Worm (Caenorhabditis elegans): Measurements from ENCODE around the gene F23D12.7.
A peak's percentile ranks its signal among the peaks of the same experiment; 100 is the strongest.

Gene F23D12.7

ce11 chrX:14478193-14478592 lies 24.6 kb upstream of the F23D12.7 start (continued):
- no peak for TF ChIP-seq pag-3 (tag; optimal IDR thresholded peaks at IDR 0.05; ENCODE audit: borderline replicate concordance, insufficient read depth)
- TF ChIP-seq nhr-19 (GFP tag; conservative IDR thresholded peaks at IDR 0.05): peak; percentile 20
- no peak for TF ChIP-seq isw-1 (GFP tag; IDR thresholded peaks at IDR 0.05)
- no peak for TF ChIP-seq zag-1 (tag; optimal IDR thresholded peaks at IDR 0.05)
- no peak for TF ChIP-seq Y116A8C.19 (tag; optimal IDR thresholded peaks at IDR 0.05; ENCODE audit: borderline replicate concordance)
- TF ChIP-seq ceh-88 (GFP tag; IDR thresholded peaks at IDR 0.05): no peak
- no peak for TF ChIP-seq vab-15 (tag; optimal IDR thresholded peaks at IDR 0.05)
- peak; percentile 26 for TF ChIP-seq nhr-20 (tag; optimal IDR thresholded peaks at IDR 0.05)
- no peak for TF ChIP-seq lin-39 (tag; optimal IDR thresholded peaks at IDR 0.05)
- peak; percentile 62 for TF ChIP-seq nhr-71 (tag; optimal IDR thresholded peaks at IDR 0.05)
- TF ChIP-seq ceh-8 (GFP tag; optimal IDR thresholded peaks at IDR 0.05): no peak
- no peak for TF ChIP-seq C04F5.9 (tag; optimal IDR thresholded peaks at IDR 0.05)
- TF ChIP-seq fkh-4 (tag; optimal IDR thresholded peaks at IDR 0.05; ENCODE audit: borderline replicate concordance): no peak
- TF ChIP-seq ces-1 (GFP tag; optimal IDR thresholded peaks at IDR 0.05): no peak
- peak; percentile 98 for TF ChIP-seq snpc-4 (tag; optimal IDR thresholded peaks at IDR 0.05)
- TF ChIP-seq mep-1 (tag; optimal IDR thresholded peaks at IDR 0.05): no peak
- peak; percentile 28 for TF ChIP-seq lir-3 (tag; optimal IDR thresholded peaks at IDR 0.05; ENCODE audit: poor library complexity)
- peak; percentile 64 for TF ChIP-seq sox-4 (tag; optimal IDR thresholded peaks at IDR 0.05)
- no peak for TF ChIP-seq alr-1 (tag; optimal IDR thresholded peaks at IDR 0.05; ENCODE audit: borderline replicate concordance)
- TF ChIP-seq hpl-2 (GFP tag; optimal IDR thresholded peaks at IDR 0.05): no peak
- TF ChIP-seq F16B12.6 (tag; optimal IDR thresholded peaks at IDR 0.05): no peak
- TF ChIP-seq fkh-8 (tag; optimal IDR thresholded peaks at IDR 0.05): peak; percentile 61
- TF ChIP-seq irx-1 (tag; optimal IDR thresholded peaks at IDR 0.05): no peak
- peak; percentile 90 for TF ChIP-seq egl-13 (tag; optimal IDR thresholded peaks at IDR 0.05)
- no peak for TF ChIP-seq ztf-4 (tag; optimal IDR thresholded peaks at IDR 0.05)
- no peak for TF ChIP-seq mdl-1 (tag; optimal IDR thresholded peaks at IDR 0.05)
- TF ChIP-seq ceh-82 (tag; optimal IDR thresholded peaks at IDR 0.05): peak; percentile 22 to 41 (median 34)
- no peak for TF ChIP-seq efl-1 (optimal IDR thresholded peaks at IDR 0.05)
- TF ChIP-seq efl-1 (GFP tag; optimal IDR thresholded peaks at IDR 0.05 in 1 of 2): no peak
- TF ChIP-seq lsy-2 (tag; optimal IDR thresholded peaks at IDR 0.05): peak; percentile 23 to 42
- no peak for TF ChIP-seq nhr-76 (tag; optimal IDR thresholded peaks at IDR 0.05)
- no peak for TF ChIP-seq rnt-1 (tag; optimal IDR thresholded peaks at IDR 0.05)
- peak; percentile 29 for TF ChIP-seq tbx-2 (tag; optimal IDR thresholded peaks at IDR 0.05)
- TF ChIP-seq unc-62 (GFP tag; optimal IDR thresholded peaks at IDR 0.05): no peak
- no peak for TF ChIP-seq fkh-10 (GFP tag; optimal IDR thresholded peaks at IDR 0.05)
- no peak for TF ChIP-seq nhr-11 (tag; optimal IDR thresholded peaks at IDR 0.05)
- peak; percentile 29 for TF ChIP-seq snu-23 (GFP tag; optimal IDR thresholded peaks at IDR 0.05)
- no peak for TF ChIP-seq grh-1 (GFP tag; IDR thresholded peaks at IDR 0.05)
- peak; percentile 82 for TF ChIP-seq dsc-1 (tag; optimal IDR thresholded peaks at IDR 0.05)
- no peak for TF ChIP-seq nhr-90 (tag; optimal IDR thresholded peaks at IDR 0.05; ENCODE audit: poor library complexity)
- no peak for TF ChIP-seq ama-1 (optimal IDR thresholded peaks at IDR 0.05)
- no peak for TF ChIP-seq hlh-4 (tag; optimal IDR thresholded peaks at IDR 0.05)
- TF ChIP-seq pqm-1 (tag; optimal IDR thresholded peaks at IDR 0.05): no peak
- TF ChIP-seq lin-14 (GFP tag; optimal IDR thresholded peaks at IDR 0.05): peak; percentile 31
- no peak for TF ChIP-seq tlp-1 (tag; optimal IDR thresholded peaks at IDR 0.05)
- TF ChIP-seq skn-1 (tag; optimal IDR thresholded peaks at IDR 0.05): peak; percentile 36
- no peak for TF ChIP-seq nhr-12 (tag; optimal IDR thresholded peaks at IDR 0.05)
- TF ChIP-seq lin-15B (tag; optimal IDR thresholded peaks at IDR 0.05): no peak
- TF ChIP-seq unc-130 (tag; optimal IDR thresholded peaks at IDR 0.05): no peak
- TF ChIP-seq unc-86 (tag; optimal IDR thresholded peaks at IDR 0.05): peak; percentile 42
- TF ChIP-seq lin-35 (GFP tag; optimal IDR thresholded peaks at IDR 0.05): no peak
- TF ChIP-seq elt-3 (tag; optimal IDR thresholded peaks at IDR 0.05): no peak
- TF ChIP-seq egl-27 (tag; optimal IDR thresholded peaks at IDR 0.05): no peak
- TF ChIP-seq aha-1 (tag; optimal IDR thresholded peaks at IDR 0.05): no peak

All from whole organism, L1 larva.